Fruit fly (Drosophila melanogaster) whole organism, embryonic: Measurements from ENCODE around the gene CG7912.

ENCODE experiments used
- Adf1 ChIP-seq: fragments of 200-800 bp; sonication (Bioruptor generic); IDR thresholded peaks from 2 replicates; pipeline ENCODE4 v1.3.6; 2022; ENCODE audit warnings: missing biosample characterization, missing genetic modification characterization
- Atf-2 ChIP-seq: fragments of 200-800 bp; sonication (Bioruptor generic); optimal IDR thresholded peaks from 2 replicates; lab custom pipeline; 2016; ENCODE audit warnings: missing biosample characterization, missing genetic modification characterization
- Atf6 ChIP-seq: fragments of 200-800 bp; sonication (Bioruptor generic); IDR thresholded peaks from 2 replicates; pipeline ENCODE4 v1.3.6; 2022; ENCODE audit warnings: missing biosample characterization, missing genetic modification characterization
- Blimp-1 ChIP-seq: fragments of 200-800 bp; sonication (Bioruptor generic); optimal IDR thresholded peaks from 3 replicates; lab custom pipeline; 2018; ENCODE audit warnings: missing biosample characterization, missing genetic modification characterization, mild to moderate bottlenecking, moderate library complexity, missing genetic modification reagents
- CG12236 ChIP-seq: fragments of 200-800 bp; sonication (Bioruptor generic); optimal IDR thresholded peaks from 2 replicates; lab custom pipeline; 2016; ENCODE audit warnings: missing biosample characterization, missing genetic modification characterization
- CG12769 ChIP-seq: fragments of 200-800 bp; sonication (Bioruptor generic); optimal IDR thresholded peaks from 2 replicates; lab custom pipeline; 2019; ENCODE audit warnings: missing biosample characterization, mild to moderate bottlenecking, missing genetic modification characterization, moderate library complexity
- CG13894 ChIP-seq: fragments of 200-800 bp; sonication (Bioruptor generic); optimal IDR thresholded peaks from 3 replicates; lab custom pipeline; 2018; ENCODE audit warnings: missing biosample characterization, mild to moderate bottlenecking, missing genetic modification characterization, moderate library complexity
- CG15269 ChIP-seq: fragments of 200-800 bp; sonication (Bioruptor generic); optimal IDR thresholded peaks from 2 replicates; lab custom pipeline; 2018; ENCODE audit warnings: missing biosample characterization, mild to moderate bottlenecking, missing genetic modification characterization, moderate library complexity
- CG1603 ChIP-seq: fragments of 200-800 bp; sonication (Bioruptor generic); optimal IDR thresholded peaks from 2 replicates; lab custom pipeline; 2019; ENCODE audit warnings: missing biosample characterization, mild to moderate bottlenecking, missing genetic modification characterization, moderate library complexity
- CG17829 ChIP-seq: fragments of 200-800 bp; optimal IDR thresholded peaks from 2 replicates; lab custom pipeline; 2019; ENCODE audit warnings: missing biosample characterization, mild to moderate bottlenecking, missing genetic modification characterization, moderate library complexity
- CG18619 ChIP-seq: fragments of 200-800 bp; sonication (Bioruptor generic); optimal IDR thresholded peaks from 3 replicates; lab custom pipeline; 2017; ENCODE audit warnings: missing biosample characterization, mild to moderate bottlenecking, missing genetic modification characterization
- CG2202 ChIP-seq: fragments of 200-800 bp; sonication (Bioruptor generic); optimal IDR thresholded peaks from 2 replicates; lab custom pipeline; 2018; ENCODE audit warnings: missing biosample characterization, mild to moderate bottlenecking, missing genetic modification characterization
- CG30431 ChIP-seq: fragments of 200-800 bp; sonication (Bioruptor generic); optimal IDR thresholded peaks from 2 replicates; lab custom pipeline; 2017; ENCODE audit warnings: missing biosample characterization, missing genetic modification characterization
- CG3065 ChIP-seq: fragments of 200-800 bp; sonication (Bioruptor generic); optimal IDR thresholded peaks from 2 replicates; lab custom pipeline; 2016; ENCODE audit warnings: missing biosample characterization, missing genetic modification characterization
- CG3995 ChIP-seq: fragments of 200-800 bp; sonication (Bioruptor generic); optimal IDR thresholded peaks from 3 replicates; lab custom pipeline; 2016; ENCODE audit warnings: missing biosample characterization, missing genetic modification characterization
- CG7271 ChIP-seq: fragments of 200-800 bp; sonication (Bioruptor generic); optimal IDR thresholded peaks from 2 replicates; lab custom pipeline; 2018; ENCODE audit warnings: missing biosample characterization, mild to moderate bottlenecking, missing genetic modification characterization, moderate library complexity
- CG7556 ChIP-seq: fragments of 200-800 bp; sonication (Bioruptor generic); optimal IDR thresholded peaks from 2 replicates; lab custom pipeline; 2017; ENCODE audit warnings: missing biosample characterization, mild to moderate bottlenecking, missing genetic modification characterization
- CG8281 ChIP-seq: fragments of 200-800 bp; sonication (Bioruptor generic); optimal IDR thresholded peaks from 2 replicates; lab custom pipeline; 2018; ENCODE audit warnings: missing biosample characterization, mild to moderate bottlenecking, missing genetic modification characterization, moderate library complexity
- CG8478 ChIP-seq: fragments of >200 bp; optimal IDR thresholded peaks from 2 replicates; lab custom pipeline; 2018
- D ChIP-seq, 2 experiments: fragments of 200-800 bp in 1 of 2; fragments of >200 bp in 1 of 2; sonication (Bioruptor generic) in 1 of 2; optimal IDR thresholded peaks; 2 replicates in 1 of 2; 3 replicates in 1 of 2; lab custom pipeline; 2017; ENCODE audit warnings: mild to moderate bottlenecking in 1 of 2, missing biosample characterization in 1 of 2, missing genetic modification characterization in 1 of 2, missing genetic modification reagents in 1 of 2
- Dek ChIP-seq: fragments of 200-800 bp; sonication (Bioruptor generic); optimal IDR thresholded peaks from 3 replicates; lab custom pipeline; 2019; ENCODE audit warnings: missing biosample characterization, mild to moderate bottlenecking, missing genetic modification characterization, moderate library complexity
- Drgx ChIP-seq: fragments of 200-800 bp; sonication (Bioruptor generic); IDR thresholded peaks from 2 replicates; pipeline ENCODE4 v1.3.6; 2022; ENCODE audit warnings: missing biosample characterization, missing genetic modification characterization
- HLHmδ ChIP-seq: fragments of 200-800 bp; sonication (Bioruptor generic); optimal IDR thresholded peaks from 2 replicates; lab custom pipeline; 2018; ENCODE audit warnings: missing biosample characterization, mild to moderate bottlenecking, missing genetic modification characterization, moderate library complexity
- Myb ChIP-seq: fragments of 200-800 bp; sonication (Bioruptor generic); optimal IDR thresholded peaks from 2 replicates; lab custom pipeline; 2016; ENCODE audit warnings: missing biosample characterization, missing genetic modification characterization
- NC2β ChIP-seq: fragments of 200-800 bp; sonication (Bioruptor generic); optimal IDR thresholded peaks from 2 replicates; lab custom pipeline; 2016; ENCODE audit warnings: missing biosample characterization, missing genetic modification characterization
- Poxn ChIP-seq: fragments of 200-800 bp; sonication (Bioruptor generic); IDR thresholded peaks from 2 replicates; pipeline ENCODE4 v1.3.6; 2022; ENCODE audit warnings: missing biosample characterization, missing genetic modification characterization
- Xrp1 ChIP-seq: fragments of 200-800 bp; sonication (Bioruptor generic); IDR thresholded peaks from 2 replicates; pipeline ENCODE4 v1.3.6; 2022; ENCODE audit warnings: missing biosample characterization, missing genetic modification characterization
- abd-A ChIP-seq: fragments of 200-800 bp; sonication (Bioruptor generic); optimal IDR thresholded peaks from 3 replicates; lab custom pipeline; 2019; ENCODE audit warnings: missing biosample characterization, mild to moderate bottlenecking, missing genetic modification characterization, moderate library complexity
- ac ChIP-seq: fragments of 200-800 bp; sonication (Bioruptor generic); optimal IDR thresholded peaks from 3 replicates; lab custom pipeline; 2017; ENCODE audit warnings: missing biosample characterization, mild to moderate bottlenecking, missing genetic modification characterization
- al ChIP-seq: fragments of 200-800 bp; sonication (Bioruptor generic); IDR thresholded peaks from 2 replicates; pipeline ENCODE4 v1.3.6; 2022; ENCODE audit warnings: missing biosample characterization, missing genetic modification characterization
- amos ChIP-seq: fragments of 200-800 bp; sonication (Bioruptor generic); IDR thresholded peaks from 2 replicates; pipeline ENCODE4 v1.3.6; 2022; ENCODE audit warnings: missing biosample characterization, missing genetic modification characterization; ENCODE audit not compliant: partially characterized antibody
- chinmo ChIP-seq: fragments of 200-800 bp; sonication (Bioruptor generic); IDR thresholded peaks from 4 replicates; pipeline ENCODE4 v1.3.6; 2022; ENCODE audit warnings: missing biosample characterization, missing genetic modification characterization; ENCODE audit not compliant: partially characterized antibody
- chn ChIP-seq: fragments of 200-800 bp; sonication (Bioruptor generic); optimal IDR thresholded peaks from 2 replicates; lab custom pipeline; 2016; ENCODE audit warnings: missing biosample characterization, missing genetic modification characterization
- crc ChIP-seq: fragments of 200-800 bp; sonication (Bioruptor generic); optimal IDR thresholded peaks from 2 replicates; lab custom pipeline; 2016; ENCODE audit warnings: missing biosample characterization, missing genetic modification characterization
- da ChIP-seq: fragments of 200-800 bp; sonication (Bioruptor generic); optimal IDR thresholded peaks from 2 replicates; lab custom pipeline; 2016; ENCODE audit warnings: missing biosample characterization, missing genetic modification characterization
- dm ChIP-seq: fragments of 200-800 bp; sonication (Bioruptor generic); optimal IDR thresholded peaks from 3 replicates; lab custom pipeline; 2016; ENCODE audit warnings: missing biosample characterization, missing genetic modification characterization
- emc ChIP-seq: fragments of 200-800 bp; sonication (Bioruptor generic); optimal IDR thresholded peaks from 2 replicates; lab custom pipeline; 2016; ENCODE audit warnings: missing biosample characterization, missing genetic modification characterization
- esg ChIP-seq: fragments of 200-800 bp; sonication (Bioruptor generic); conservative IDR thresholded peaks from 2 replicates; pipeline ENCODE4 v1.3.6; 2022; ENCODE audit warnings: missing biosample characterization, missing genetic modification characterization
- eyg ChIP-seq: fragments of 200-800 bp; sonication (Bioruptor generic); optimal IDR thresholded peaks from 3 replicates; lab custom pipeline; 2016; ENCODE audit warnings: missing biosample characterization, missing genetic modification characterization
- grn ChIP-seq: fragments of 200-800 bp; sonication (Bioruptor generic); optimal IDR thresholded peaks from 3 replicates; lab custom pipeline; 2017; ENCODE audit warnings: missing biosample characterization, missing genetic modification characterization
- kah ChIP-seq: fragments of 200-800 bp; sonication (Bioruptor generic); optimal IDR thresholded peaks from 2 replicates; lab custom pipeline; 2018; ENCODE audit warnings: missing biosample characterization, mild to moderate bottlenecking, missing genetic modification characterization
- mld ChIP-seq: fragments of 200-800 bp; sonication (Bioruptor generic); IDR thresholded peaks from 3 replicates; pipeline ENCODE4 v1.3.6; 2022; ENCODE audit warnings: missing biosample characterization, missing genetic modification characterization; ENCODE audit not compliant: partially characterized antibody
- onecut ChIP-seq: fragments of 200-800 bp; sonication (Bioruptor generic); IDR thresholded peaks from 2 replicates; pipeline ENCODE4 v1.3.6; 2022; ENCODE audit warnings: missing biosample characterization, missing genetic modification characterization
- pita ChIP-seq: fragments of 200-800 bp; sonication (Bioruptor generic); optimal IDR thresholded peaks from 2 replicates; lab custom pipeline; 2017; ENCODE audit warnings: missing biosample characterization, mild to moderate bottlenecking, missing genetic modification characterization
- repo ChIP-seq: fragments of 200-800 bp; sonication (Bioruptor generic); optimal IDR thresholded peaks from 2 replicates; lab custom pipeline; 2016; ENCODE audit warnings: missing biosample characterization, missing genetic modification characterization
- sd ChIP-seq: fragments of 200-800 bp; sonication (Bioruptor generic); optimal IDR thresholded peaks from 3 replicates; lab custom pipeline; 2018; ENCODE audit warnings: missing biosample characterization, mild to moderate bottlenecking, missing genetic modification characterization, moderate library complexity
- slbo ChIP-seq: fragments of 200-800 bp; sonication (Bioruptor generic); IDR thresholded peaks from 2 replicates; pipeline ENCODE4 v1.3.6; 2022; ENCODE audit warnings: missing biosample characterization, missing genetic modification characterization
- tna ChIP-seq: fragments of 200-800 bp; sonication (Bioruptor generic); IDR thresholded peaks from 2 replicates; pipeline ENCODE4 v1.3.6; 2022; ENCODE audit warnings: missing biosample characterization, missing genetic modification characterization; ENCODE audit not compliant: partially characterized antibody
- vvl ChIP-seq: fragments of 200-800 bp; sonication (Bioruptor generic); IDR thresholded peaks from 2 replicates; pipeline ENCODE4 v1.3.6; 2022; ENCODE audit warnings: missing biosample characterization, missing genetic modification characterization
- yki ChIP-seq: fragments of >200 bp; optimal IDR thresholded peaks from 3 replicates; lab custom pipeline; 2018

Gene CG7912

dm6 chr3R:29985219-29985618 lies 23.8 kb downstream of the CG7912 start:
- peak; percentile 56; the same call in 1 of the 4 replicates for TF ChIP-seq chinmo (GFP tag; lab: Robert Waterston, UW)
- TF ChIP-seq Myb = no peak
- TF ChIP-seq Xrp1 (GFP tag; lab: Robert Waterston, UW) = no peak
- no peak for TF ChIP-seq yki (lab: Kevin White, UChicago)
- peak; percentile 39 for TF ChIP-seq CG13894 (tag; lab: Kevin White, UChicago)
- TF ChIP-seq sd (tag; lab: Kevin White, UChicago) = peak; percentile 93
- no peak for TF ChIP-seq CG18619
- TF ChIP-seq NC2β (GFP tag; lab: Kevin White, UChicago) = no peak
- peak; percentile 4 for TF ChIP-seq CG12769 (tag; lab: Kevin White, UChicago)

dm6 chr3R:29983886-29984285 lies 25.1 kb downstream of the CG7912 start:
- TF ChIP-seq Poxn (GFP tag; lab: Robert Waterston, UW) (no peak), mld (GFP tag; lab: Robert Waterston, UW) (no peak), tna (GFP tag; lab: Robert Waterston, UW) (no peak), CG3995 (GFP tag; lab: Kevin White, UChicago) (no peak), amos (no peak), repo (GFP tag; lab: Kevin White, UChicago) (no peak), grn (GFP tag; lab: Kevin White, UChicago) (peak; percentile 74), CG17829 (no peak), ac (GFP tag; lab: Kevin White, UChicago) (no peak), vvl (GFP tag; lab: Robert Waterston, UW) (peak; percentile 75; the same call in 1 of the 2 replicates), dm (GFP tag; lab: Kevin White, UChicago) (no peak), emc (no peak), slbo (GFP tag; lab: Robert Waterston, UW) (0 out of 2 replicates have a peak, but pooled peaks have one; percentile 2), CG8281 (tag; lab: Kevin White, UChicago) (no peak), al (no peak), CG12236 (GFP tag; lab: Kevin White, UChicago) (no peak), CG30431 (GFP tag; lab: Kevin White, UChicago) (no peak), CG2202 (no peak), Adf1 (GFP tag; lab: Robert Waterston, UW) (no peak), CG7556 (GFP tag; lab: Kevin White, UChicago) (no peak), CG15269 (tag; lab: Kevin White, UChicago) (peak; percentile 51), D (optimal IDR thresholded peaks at IDR 0.05; lab: Kevin White, UChicago) (no peak), D (GFP tag; optimal IDR thresholded peaks at IDR 0.05; lab: Kevin White, UChicago) (no peak), esg (no peak), abd-A (tag; lab: Kevin White, UChicago) (peak; percentile 59), CG8478 (no peak), da (GFP tag; lab: Kevin White, UChicago) (no peak), chn (GFP tag; lab: Kevin White, UChicago) (no peak), Blimp-1 (GFP tag; lab: Kevin White, UChicago) (no peak), HLHmδ (GFP tag; lab: Kevin White, UChicago) (no peak), CG7271 (tag; lab: Kevin White, UChicago) (no peak), CG3065 (GFP tag; lab: Kevin White, UChicago) (no peak), kah (GFP tag; lab: Kevin White, UChicago) (no peak), Drgx (no peak), Dek (tag; lab: Kevin White, UChicago) (no peak), Atf-2 (GFP tag; lab: Kevin White, UChicago) (no peak), eyg (no peak), onecut (GFP tag; lab: Robert Waterston, UW) (no peak), CG1603 (tag; lab: Kevin White, UChicago) (no peak), pita (no peak), CG12769 (tag; lab: Kevin White, UChicago) (peak; percentile 87), Atf6 (GFP tag; lab: Robert Waterston, UW) (no peak), crc (no peak)
